Fruit fly (Drosophila melanogaster) whole organism, embryonic: ENCODE results near the gene CG15213.

Experiments
- Atf3 ChIP-seq: fragments of 200-800 bp; sonication (Bioruptor generic); optimal IDR thresholded peaks from 3 replicates; lab custom pipeline; 2016; ENCODE audit warnings: missing biosample characterization, missing genetic modification characterization
- Xbp1 ChIP-seq: fragments of 200-800 bp; sonication (Bioruptor generic); optimal IDR thresholded peaks from 3 replicates; lab custom pipeline; 2016; ENCODE audit warnings: missing biosample characterization, mild to moderate bottlenecking, missing genetic modification characterization
- cas ChIP-seq: fragments of 200-800 bp; sonication (Bioruptor generic); IDR thresholded peaks from 2 replicates; pipeline ENCODE4 v1.3.6; 2022; ENCODE audit warnings: missing biosample characterization, missing genetic modification characterization
- fd64A ChIP-seq: fragments of 200-800 bp; sonication (Bioruptor generic); optimal IDR thresholded peaks from 3 replicates; lab custom pipeline; 2018; ENCODE audit warnings: missing biosample characterization, mild to moderate bottlenecking, missing genetic modification characterization
- h ChIP-seq: fragments of >200 bp; optimal IDR thresholded peaks from 2 replicates; lab custom pipeline; 2017
- jing ChIP-seq: fragments of 200-800 bp; sonication (Bioruptor generic); optimal IDR thresholded peaks from 2 replicates; lab custom pipeline; 2018; ENCODE audit warnings: missing biosample characterization, mild to moderate bottlenecking, missing genetic modification characterization
- mld ChIP-seq: fragments of 200-800 bp; sonication (Bioruptor generic); IDR thresholded peaks from 3 replicates; pipeline ENCODE4 v1.3.6; 2022; ENCODE audit warnings: missing biosample characterization, missing genetic modification characterization; ENCODE audit not compliant: partially characterized antibody

DNA sequence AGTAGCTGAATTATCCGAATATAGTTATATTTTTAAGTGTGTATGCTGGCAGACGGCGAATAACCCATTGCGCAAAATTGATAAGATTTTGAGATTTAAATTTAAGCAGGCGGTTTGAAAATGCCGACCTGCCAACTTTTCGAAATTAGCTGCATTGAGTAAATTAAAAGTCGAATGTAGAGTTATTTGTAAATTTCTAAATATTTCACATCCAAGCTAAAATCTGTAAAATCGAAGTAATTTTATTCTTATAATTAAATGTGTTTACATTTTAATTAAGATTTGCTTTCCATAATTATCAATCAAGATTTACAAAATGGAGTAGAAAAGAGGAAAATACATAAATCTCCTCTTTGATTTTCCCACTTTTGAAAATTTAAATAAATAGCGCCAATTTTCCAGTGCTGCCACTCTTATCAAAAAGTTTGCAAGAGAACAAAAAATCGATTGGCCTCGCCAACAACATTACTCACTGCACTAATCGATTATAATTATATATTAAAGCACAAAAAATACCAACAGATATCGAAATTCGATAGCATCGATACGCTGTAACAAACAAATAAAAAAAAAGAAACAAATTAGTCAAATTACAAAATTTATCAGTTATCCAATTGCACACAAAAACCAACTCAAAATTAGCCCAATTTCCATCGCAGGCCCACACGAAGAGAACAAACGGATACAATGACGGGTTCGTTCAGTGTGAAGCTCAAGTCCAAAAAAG is 847 bp upstream of the CG15213 start, which contains the start of gene Yod1:
- TF ChIP-seq fd64A = no peak
- no peak for TF ChIP-seq Xbp1
- TF ChIP-seq cas (GFP tag; lab: Robert Waterston, UW) = no peak
- TF ChIP-seq h = no peak
- TF ChIP-seq mld (GFP tag; lab: Robert Waterston, UW) = peak; percentile 50; the same call in 2 of the 3 replicates
- TF ChIP-seq jing (GFP tag; lab: Kevin White, UChicago) = no peak
- TF ChIP-seq Atf3 (GFP tag; lab: Kevin White, UChicago) = no peak
